Fruit fly (Drosophila melanogaster) whole organism, prepupa: Measurements from ENCODE around the gene CG15468.
A peak's percentile ranks its signal among the peaks of the same experiment; 100 is the strongest.

ENCODE experiments used
- Blimp-1 ChIP-seq: fragments of 200-800 bp; sonication (Bioruptor generic); optimal IDR thresholded peaks from 3 replicates; lab custom pipeline; 2017; ENCODE audit warnings: missing biosample characterization, missing genetic modification characterization, mild to moderate bottlenecking, moderate library complexity, missing genetic modification reagents
- CG10631 ChIP-seq: fragments of 200-800 bp; sonication (Bioruptor generic); optimal IDR thresholded peaks from 2 replicates; lab custom pipeline; 2016; ENCODE audit warnings: missing biosample characterization, missing genetic modification characterization
- CG10669 ChIP-seq: fragments of 200-800 bp; sonication (Bioruptor generic); optimal IDR thresholded peaks from 3 replicates; lab custom pipeline; 2018; ENCODE audit warnings: missing biosample characterization, mild to moderate bottlenecking, missing genetic modification characterization, moderate library complexity
- CG11294 ChIP-seq: fragments of 200-800 bp; sonication (Bioruptor generic); IDR thresholded peaks from 2 replicates; pipeline ENCODE4 v1.3.6; 2022; ENCODE audit warnings: missing biosample characterization, missing genetic modification characterization
- CG11762 ChIP-seq: fragments of 200-800 bp; sonication (Bioruptor generic); optimal IDR thresholded peaks from 3 replicates; lab custom pipeline; 2016; ENCODE audit warnings: missing biosample characterization, missing genetic modification characterization; ENCODE audit not compliant: insufficient read depth
- CG11902 ChIP-seq: fragments of 200-800 bp; sonication (Bioruptor generic); optimal IDR thresholded peaks from 3 replicates; lab custom pipeline; 2016; ENCODE audit warnings: missing biosample characterization, missing genetic modification characterization
- CG1621 ChIP-seq: fragments of 200-800 bp; sonication (Bioruptor generic); optimal IDR thresholded peaks from 3 replicates; lab custom pipeline; 2018; ENCODE audit warnings: missing biosample characterization, mild to moderate bottlenecking, missing genetic modification characterization
- CG16779 ChIP-seq: fragments of 200-800 bp; sonication (Bioruptor generic); optimal IDR thresholded peaks from 3 replicates; lab custom pipeline; 2017; ENCODE audit warnings: missing biosample characterization, mild to moderate bottlenecking, missing genetic modification characterization
- CG31627 ChIP-seq: fragments of 200-800 bp; sonication (Bioruptor generic); optimal IDR thresholded peaks from 3 replicates; lab custom pipeline; 2016; ENCODE audit warnings: missing biosample characterization, missing genetic modification characterization
- CG32006 ChIP-seq: fragments of 200-800 bp; sonication (Bioruptor generic); optimal IDR thresholded peaks from 3 replicates; lab custom pipeline; 2017; ENCODE audit warnings: missing biosample characterization, mild to moderate bottlenecking, missing genetic modification characterization
- CG34406 ChIP-seq: fragments of 200-800 bp; sonication (Bioruptor generic); optimal IDR thresholded peaks from 3 replicates; lab custom pipeline; 2016; ENCODE audit warnings: missing biosample characterization, missing genetic modification characterization
- CG3919 ChIP-seq: fragments of 200-800 bp; sonication (Bioruptor generic); optimal IDR thresholded peaks from 3 replicates; lab custom pipeline; 2016; ENCODE audit warnings: missing biosample characterization, missing genetic modification characterization
- CG4318 ChIP-seq: fragments of 200-800 bp; sonication (Bioruptor generic); optimal IDR thresholded peaks from 3 replicates; lab custom pipeline; 2017; ENCODE audit warnings: missing biosample characterization, mild to moderate bottlenecking, missing genetic modification characterization
- CG6163 ChIP-seq: fragments of 200-800 bp; sonication (Bioruptor generic); IDR thresholded peaks from 3 replicates; pipeline ENCODE4 v1.3.6; 2022; ENCODE audit warnings: missing biosample characterization, missing genetic modification characterization
- CG6276 ChIP-seq: fragments of 200-800 bp; sonication (Bioruptor generic); optimal IDR thresholded peaks from 2 replicates; lab custom pipeline; 2017; ENCODE audit warnings: missing biosample characterization, mild to moderate bottlenecking, missing genetic modification characterization
- CG6792 ChIP-seq: fragments of 200-800 bp; sonication (Bioruptor generic); optimal IDR thresholded peaks from 3 replicates; lab custom pipeline; 2016; ENCODE audit warnings: missing biosample characterization, missing genetic modification characterization
- CG6854 ChIP-seq: fragments of 200-800 bp; sonication (Bioruptor generic); optimal IDR thresholded peaks from 2 replicates; lab custom pipeline; 2017; ENCODE audit warnings: missing biosample characterization, mild to moderate bottlenecking, missing genetic modification characterization
- CG8319 ChIP-seq: fragments of 200-800 bp; sonication (Bioruptor generic); optimal IDR thresholded peaks from 3 replicates; lab custom pipeline; 2016; ENCODE audit warnings: missing biosample characterization, missing genetic modification characterization
- CG8632 ChIP-seq: fragments of 200-800 bp; sonication (Bioruptor generic); optimal IDR thresholded peaks from 3 replicates; lab custom pipeline; 2016; ENCODE audit warnings: missing biosample characterization, missing genetic modification characterization
- Eip75B ChIP-seq: fragments of 200-800 bp; sonication (Bioruptor generic); optimal IDR thresholded peaks from 3 replicates; lab custom pipeline; 2016; ENCODE audit warnings: missing biosample characterization, missing genetic modification characterization
- Eip78C ChIP-seq: fragments of 200-800 bp; sonication (Bioruptor generic); peaks from one replicate; lab custom pipeline; 2016; ENCODE audit warnings: missing biosample characterization, missing genetic modification characterization
- Eip93F ChIP-seq: fragments of 200-800 bp; sonication (Bioruptor generic); optimal IDR thresholded peaks from 2 replicates; lab custom pipeline; 2016; ENCODE audit warnings: missing biosample characterization, mild to moderate bottlenecking, missing genetic modification characterization
- Ets96B ChIP-seq: fragments of 200-800 bp; optimal IDR thresholded peaks from 2 replicates; lab custom pipeline; 2019; ENCODE audit warnings: missing biosample characterization, mild to moderate bottlenecking, missing genetic modification characterization, moderate library complexity
- Gug ChIP-seq: fragments of 200-800 bp; sonication (Bioruptor generic); IDR thresholded peaks from 2 replicates; pipeline ENCODE4 v1.3.6; 2022; ENCODE audit warnings: missing biosample characterization, missing genetic modification characterization
- Hr38 ChIP-seq: sonication (Bioruptor generic); optimal IDR thresholded peaks from 2 replicates; lab custom pipeline; 2016; ENCODE audit warnings: missing biosample characterization, missing genetic modification characterization
- Hr39 ChIP-seq: fragments of 200-800 bp; sonication (Bioruptor generic); optimal IDR thresholded peaks from 2 replicates; lab custom pipeline; 2016; ENCODE audit warnings: missing biosample characterization, missing genetic modification characterization
- Hr4 ChIP-seq: fragments of 200-800 bp; sonication (Bioruptor generic); optimal IDR thresholded peaks from 3 replicates; lab custom pipeline; 2016; ENCODE audit warnings: missing biosample characterization, missing genetic modification characterization
- Lpt ChIP-seq: fragments of 200-800 bp; sonication (Bioruptor generic); optimal IDR thresholded peaks from 3 replicates; lab custom pipeline; 2016; ENCODE audit warnings: missing biosample characterization, missing genetic modification characterization
- Met ChIP-seq: fragments of 200-800 bp; sonication (Bioruptor generic); optimal IDR thresholded peaks from 3 replicates; lab custom pipeline; 2016; ENCODE audit warnings: missing biosample characterization, missing genetic modification characterization
- Sox102F ChIP-seq: fragments of 200-800 bp; sonication (Bioruptor generic); optimal IDR thresholded peaks from 2 replicates; lab custom pipeline; 2016; ENCODE audit warnings: missing biosample characterization, mild to moderate bottlenecking, missing genetic modification characterization
- Sox15 ChIP-seq: fragments of 200-800 bp; sonication (Bioruptor generic); optimal IDR thresholded peaks from 3 replicates; lab custom pipeline; 2016; ENCODE audit warnings: missing biosample characterization, missing genetic modification characterization
- achi ChIP-seq: fragments of 200-800 bp; sonication (Bioruptor generic); optimal IDR thresholded peaks from 3 replicates; lab custom pipeline; 2016; ENCODE audit warnings: missing biosample characterization, missing genetic modification characterization
- acj6 ChIP-seq: fragments of 200-800 bp; sonication (Bioruptor generic); optimal IDR thresholded peaks from 3 replicates; lab custom pipeline; 2016; ENCODE audit warnings: missing biosample characterization, missing genetic modification characterization
- cyc ChIP-seq: fragments of 200-800 bp; sonication (Bioruptor generic); optimal IDR thresholded peaks from 3 replicates; lab custom pipeline; 2016; ENCODE audit warnings: missing biosample characterization, missing genetic modification characterization
- dac ChIP-seq: fragments of 200-800 bp; sonication (Bioruptor generic); optimal IDR thresholded peaks from 2 replicates; lab custom pipeline; 2017; ENCODE audit warnings: missing biosample characterization, mild to moderate bottlenecking, missing genetic modification characterization
- esn ChIP-seq: fragments of 200-800 bp; sonication (Bioruptor generic); optimal IDR thresholded peaks from 2 replicates; lab custom pipeline; 2016; ENCODE audit warnings: missing biosample characterization, mild to moderate bottlenecking, missing genetic modification characterization, moderate library complexity
- fd85E ChIP-seq: fragments of 200-800 bp; sonication (Bioruptor generic); optimal IDR thresholded peaks from 3 replicates; lab custom pipeline; 2016; ENCODE audit warnings: missing biosample characterization, missing genetic modification characterization
- fkh ChIP-seq: fragments of 200-800 bp; sonication (Bioruptor generic); optimal IDR thresholded peaks from 3 replicates; lab custom pipeline; 2017; ENCODE audit warnings: missing biosample characterization, mild to moderate bottlenecking, missing genetic modification characterization, moderate library complexity
- net ChIP-seq: fragments of 200-800 bp; sonication (Bioruptor generic); optimal IDR thresholded peaks from 3 replicates; lab custom pipeline; 2016; ENCODE audit warnings: missing biosample characterization, missing genetic modification characterization
- pdm3 ChIP-seq: fragments of 200-800 bp; sonication (Bioruptor generic); optimal IDR thresholded peaks from 3 replicates; lab custom pipeline; 2016; ENCODE audit warnings: missing biosample characterization, missing genetic modification characterization
- salr ChIP-seq, 2 experiments: fragments of 200-800 bp; sonication (Bioruptor generic); optimal IDR thresholded peaks; 3 replicates each; lab custom pipeline; 2016 to 2018; ENCODE audit warnings: missing biosample characterization in 2 of 2, missing genetic modification characterization in 2 of 2, mild to moderate bottlenecking in 1 of 2
- spab ChIP-seq: fragments of 200-800 bp; sonication (Bioruptor generic); optimal IDR thresholded peaks from 2 replicates; lab custom pipeline; 2017; ENCODE audit warnings: missing biosample characterization, mild to moderate bottlenecking, missing genetic modification characterization, missing genetic modification reagents
- ss ChIP-seq, 2 experiments: fragments of 200-800 bp; sonication (Bioruptor generic); optimal IDR thresholded peaks; 2 replicates in 1 of 2; 3 replicates in 1 of 2; lab custom pipeline; 2017 to 2018; ENCODE audit warnings: mild to moderate bottlenecking in 2 of 2, missing biosample characterization in 2 of 2, missing genetic modification characterization in 2 of 2, moderate library complexity in 1 of 2
- svp ChIP-seq: fragments of 200-800 bp; sonication (Bioruptor generic); peaks from one replicate; lab custom pipeline; 2016; ENCODE audit warnings: missing biosample characterization, missing genetic modification characterization
- vri ChIP-seq: fragments of 200-800 bp; sonication (Bioruptor generic); optimal IDR thresholded peaks from 3 replicates; lab custom pipeline; 2016; ENCODE audit warnings: missing biosample characterization, mild to moderate bottlenecking, missing genetic modification characterization

Gene CG15468

DNA sequence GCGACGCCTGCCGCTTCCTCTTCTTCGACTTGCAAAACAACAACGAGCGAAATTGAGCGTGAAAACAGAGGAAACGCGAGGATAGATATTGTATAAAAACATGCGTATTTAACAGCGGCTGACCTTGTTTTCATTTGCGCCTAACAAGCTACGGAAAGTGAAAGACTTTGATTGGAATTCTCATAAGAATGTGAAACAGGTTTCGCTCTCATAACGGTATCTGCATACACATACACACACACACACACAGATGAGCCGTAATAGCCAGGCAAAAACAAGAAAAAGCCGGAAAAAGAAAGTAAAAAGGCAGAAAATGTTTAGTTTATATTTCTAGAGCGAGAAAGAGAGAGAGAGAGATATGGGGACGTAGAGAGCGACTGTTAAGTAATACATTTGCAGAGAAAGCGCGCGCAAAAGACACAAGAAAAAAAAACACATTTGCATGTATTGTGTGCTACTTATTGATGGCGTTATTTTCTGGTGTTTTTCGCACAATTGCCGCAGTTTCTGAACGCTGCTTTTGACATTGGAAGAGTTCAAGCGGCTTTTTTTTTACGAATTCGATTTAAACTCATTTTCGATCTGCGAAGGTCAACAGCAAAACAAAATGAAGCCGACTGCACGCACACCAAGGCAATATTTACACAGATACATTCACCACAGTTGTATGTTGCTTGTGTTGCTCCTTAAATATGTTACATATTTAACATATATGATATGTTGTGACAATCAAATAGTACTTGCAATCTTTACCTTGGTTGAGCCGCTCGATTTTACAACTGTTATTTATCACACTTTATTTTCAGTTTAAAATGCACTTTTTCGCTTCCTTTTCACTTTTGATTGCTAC is 23.5 kb downstream of the CG15468 start:
- TF ChIP-seq fkh (GFP tag; lab: Kevin White, UChicago): peak; percentile 60
- peak; percentile 15 for TF ChIP-seq Sox102F (GFP tag; lab: Kevin White, UChicago)
- TF ChIP-seq esn (GFP tag; lab: Kevin White, UChicago): peak; percentile 4
- TF ChIP-seq svp (GFP tag; lab: Kevin White, UChicago): peak; percentile 59
- TF ChIP-seq fd85E (GFP tag; lab: Kevin White, UChicago): no peak
- TF ChIP-seq Met (GFP tag; lab: Kevin White, UChicago): no peak
- TF ChIP-seq net (GFP tag; lab: Kevin White, UChicago): no peak
- TF ChIP-seq vri: peak; percentile 95
- TF ChIP-seq ss (GFP tag; optimal IDR thresholded peaks at IDR 0.05; lab: Kevin White, UChicago): peak; percentile 15 to 41
- no peak for TF ChIP-seq Ets96B
- TF ChIP-seq Blimp-1 (GFP tag; lab: Kevin White, UChicago): peak; percentile 74
- TF ChIP-seq Eip78C: peak; percentile 79
- peak; percentile 66 for TF ChIP-seq achi
- TF ChIP-seq, all 60 proteins: peak for 9

DNA sequence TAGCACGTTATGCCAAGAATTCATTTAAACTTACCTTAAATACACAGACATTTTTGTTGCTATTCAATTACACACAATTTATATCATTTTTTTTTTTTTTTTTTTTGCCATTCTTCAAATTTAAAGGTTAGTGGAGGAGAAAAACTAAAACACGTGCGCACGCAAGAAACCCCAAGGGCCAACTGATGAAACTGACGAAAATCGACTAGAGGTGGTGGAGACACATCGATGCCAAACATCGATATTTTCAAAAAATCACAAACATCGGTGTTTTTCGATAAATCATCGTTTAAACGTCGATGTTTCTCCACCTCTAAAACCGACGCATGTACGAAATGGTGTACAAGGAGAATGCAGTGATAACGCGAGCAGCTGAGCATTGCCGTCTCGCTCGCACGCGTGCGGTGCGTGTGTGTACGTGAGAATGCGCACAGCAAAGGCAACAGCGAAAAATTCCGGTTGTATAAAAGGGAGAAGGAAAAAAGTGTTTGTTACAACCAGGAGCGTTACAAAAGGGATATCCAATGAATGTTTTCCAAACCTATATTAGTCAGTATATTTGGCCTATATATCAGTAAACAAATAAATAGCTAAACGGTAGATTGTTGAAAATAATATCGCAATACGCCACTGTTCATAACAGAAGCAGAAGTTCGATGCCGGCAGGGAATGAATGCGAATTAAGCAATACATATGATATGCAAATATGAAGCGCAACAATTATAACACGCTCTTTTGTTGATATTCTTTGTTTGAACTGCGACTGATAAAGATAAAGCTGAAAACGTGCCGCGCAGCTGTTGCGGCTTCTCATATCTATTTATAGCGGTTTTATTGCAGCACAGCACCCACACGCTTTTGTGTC is 24.7 kb downstream of the CG15468 start:
- TF ChIP-seq CG16779 (tag; lab: Kevin White, UChicago) (peak; percentile 28), CG10669 (GFP tag; lab: Kevin White, UChicago) (peak; percentile 47), Hr39 (peak; percentile 30), fkh (GFP tag; lab: Kevin White, UChicago) (peak; percentile 58), pdm3 (GFP tag; lab: Kevin White, UChicago) (peak; percentile 35), Gug (GFP tag; lab: Robert Waterston, UW) (no peak), Lpt (no peak), CG1621 (tag; lab: Kevin White, UChicago) (no peak), cyc (GFP tag; lab: Kevin White, UChicago) (peak; percentile 43), Hr38 (GFP tag; lab: Kevin White, UChicago) (no peak), CG6163 (GFP tag; lab: Robert Waterston, UW) (no peak), CG6276 (no peak), esn (GFP tag; lab: Kevin White, UChicago) (peak; percentile 65), Hr4 (GFP tag; lab: Kevin White, UChicago) (peak; percentile 6), CG11762 (GFP tag; lab: Kevin White, UChicago) (peak; percentile 38), CG6792 (GFP tag; lab: Kevin White, UChicago) (peak; percentile 39), Eip78C (peak; percentile 88), CG8319 (GFP tag; lab: Kevin White, UChicago) (no peak), CG8632 (GFP tag; lab: Kevin White, UChicago) (peak; percentile 8), CG3919 (peak; percentile 49), Eip75B (GFP tag; lab: Kevin White, UChicago) (peak; percentile 11), spab (no peak), salr (GFP tag; optimal IDR thresholded peaks at IDR 0.05; lab: Kevin White, UChicago) (no peak), CG11902 (GFP tag; lab: Kevin White, UChicago) (no peak), Met (GFP tag; lab: Kevin White, UChicago) (peak; percentile 61), vri (peak; percentile 82), CG6854 (GFP tag; lab: Kevin White, UChicago) (peak; percentile 5), CG31627 (GFP tag; lab: Kevin White, UChicago) (peak; percentile 46), ss (GFP tag; optimal IDR thresholded peaks at IDR 0.05; lab: Kevin White, UChicago) (peak in 1 of 2 experiments; percentile 46), Eip93F (peak; percentile 2), CG11294 (GFP tag; lab: Robert Waterston, UW) (no peak), Ets96B (peak; percentile 52), fd85E (GFP tag; lab: Kevin White, UChicago) (no peak), CG10631 (GFP tag; lab: Kevin White, UChicago) (peak; percentile 20), CG34406 (GFP tag; lab: Kevin White, UChicago) (peak; percentile 48), dac (GFP tag; lab: Kevin White, UChicago) (peak; percentile 1), CG4318 (no peak), CG32006 (GFP tag; lab: Kevin White, UChicago) (peak; percentile 23), Sox15 (GFP tag; lab: Kevin White, UChicago) (no peak), acj6 (peak; percentile 18)
